Fruit fly (Drosophila melanogaster) whole organism, prepupa: ENCODE results near the gene Tusp.
A peak's percentile ranks its signal among the peaks of the same experiment; 100 is the strongest.

ENCODE experiments used
- Blimp-1 ChIP-seq: fragments of 200-800 bp; sonication (Bioruptor generic); optimal IDR thresholded peaks from 3 replicates; lab custom pipeline; 2017; ENCODE audit warnings: missing biosample characterization, missing genetic modification characterization, mild to moderate bottlenecking, moderate library complexity, missing genetic modification reagents
- CG11294 ChIP-seq: fragments of 200-800 bp; sonication (Bioruptor generic); IDR thresholded peaks from 2 replicates; pipeline ENCODE4 v1.3.6; 2022; ENCODE audit warnings: missing biosample characterization, missing genetic modification characterization
- CG11762 ChIP-seq: fragments of 200-800 bp; sonication (Bioruptor generic); optimal IDR thresholded peaks from 3 replicates; lab custom pipeline; 2016; ENCODE audit warnings: missing biosample characterization, missing genetic modification characterization; ENCODE audit not compliant: insufficient read depth
- CG11902 ChIP-seq: fragments of 200-800 bp; sonication (Bioruptor generic); optimal IDR thresholded peaks from 3 replicates; lab custom pipeline; 2016; ENCODE audit warnings: missing biosample characterization, missing genetic modification characterization
- CG15336 ChIP-seq: fragments of 200-800 bp; sonication (Bioruptor generic); IDR thresholded peaks from 2 replicates; pipeline ENCODE4 v1.3.6; 2022; ENCODE audit warnings: missing biosample characterization, missing genetic modification characterization
- CG1621 ChIP-seq: fragments of 200-800 bp; sonication (Bioruptor generic); optimal IDR thresholded peaks from 3 replicates; lab custom pipeline; 2018; ENCODE audit warnings: missing biosample characterization, mild to moderate bottlenecking, missing genetic modification characterization
- CG32006 ChIP-seq: fragments of 200-800 bp; sonication (Bioruptor generic); optimal IDR thresholded peaks from 3 replicates; lab custom pipeline; 2017; ENCODE audit warnings: missing biosample characterization, mild to moderate bottlenecking, missing genetic modification characterization
- CG3919 ChIP-seq: fragments of 200-800 bp; sonication (Bioruptor generic); optimal IDR thresholded peaks from 3 replicates; lab custom pipeline; 2016; ENCODE audit warnings: missing biosample characterization, missing genetic modification characterization
- CG4318 ChIP-seq: fragments of 200-800 bp; sonication (Bioruptor generic); optimal IDR thresholded peaks from 3 replicates; lab custom pipeline; 2017; ENCODE audit warnings: missing biosample characterization, mild to moderate bottlenecking, missing genetic modification characterization
- CG6163 ChIP-seq: fragments of 200-800 bp; sonication (Bioruptor generic); IDR thresholded peaks from 3 replicates; pipeline ENCODE4 v1.3.6; 2022; ENCODE audit warnings: missing biosample characterization, missing genetic modification characterization
- CG6276 ChIP-seq: fragments of 200-800 bp; sonication (Bioruptor generic); optimal IDR thresholded peaks from 2 replicates; lab custom pipeline; 2017; ENCODE audit warnings: missing biosample characterization, mild to moderate bottlenecking, missing genetic modification characterization
- CG6792 ChIP-seq: fragments of 200-800 bp; sonication (Bioruptor generic); optimal IDR thresholded peaks from 3 replicates; lab custom pipeline; 2016; ENCODE audit warnings: missing biosample characterization, missing genetic modification characterization
- CG6808 ChIP-seq: fragments of 200-800 bp; sonication (Bioruptor generic); optimal IDR thresholded peaks from 3 replicates; lab custom pipeline; 2017; ENCODE audit warnings: missing biosample characterization, missing genetic modification characterization, mild to moderate bottlenecking, moderate library complexity, missing genetic modification reagents
- CG6854 ChIP-seq: fragments of 200-800 bp; sonication (Bioruptor generic); optimal IDR thresholded peaks from 2 replicates; lab custom pipeline; 2017; ENCODE audit warnings: missing biosample characterization, mild to moderate bottlenecking, missing genetic modification characterization
- CG7368 ChIP-seq: fragments of 200-800 bp; sonication (Bioruptor generic); optimal IDR thresholded peaks from 3 replicates; lab custom pipeline; 2016; ENCODE audit warnings: missing biosample characterization, missing genetic modification characterization
- CG8119 ChIP-seq: fragments of 200-800 bp; sonication (Bioruptor generic); IDR thresholded peaks from 3 replicates; pipeline ENCODE4 v1.3.6; 2022; ENCODE audit warnings: missing biosample characterization, missing genetic modification characterization
- CG8319 ChIP-seq: fragments of 200-800 bp; sonication (Bioruptor generic); optimal IDR thresholded peaks from 3 replicates; lab custom pipeline; 2016; ENCODE audit warnings: missing biosample characterization, missing genetic modification characterization
- CG8632 ChIP-seq: fragments of 200-800 bp; sonication (Bioruptor generic); optimal IDR thresholded peaks from 3 replicates; lab custom pipeline; 2016; ENCODE audit warnings: missing biosample characterization, missing genetic modification characterization
- Eip75B ChIP-seq: fragments of 200-800 bp; sonication (Bioruptor generic); optimal IDR thresholded peaks from 3 replicates; lab custom pipeline; 2016; ENCODE audit warnings: missing biosample characterization, missing genetic modification characterization
- Eip78C ChIP-seq: fragments of 200-800 bp; sonication (Bioruptor generic); peaks from one replicate; lab custom pipeline; 2016; ENCODE audit warnings: missing biosample characterization, missing genetic modification characterization
- Eip93F ChIP-seq: fragments of 200-800 bp; sonication (Bioruptor generic); optimal IDR thresholded peaks from 2 replicates; lab custom pipeline; 2016; ENCODE audit warnings: missing biosample characterization, mild to moderate bottlenecking, missing genetic modification characterization
- Ets21C ChIP-seq: fragments of 200-800 bp; sonication (Bioruptor generic); optimal IDR thresholded peaks from 3 replicates; lab custom pipeline; 2016; ENCODE audit warnings: missing biosample characterization, missing genetic modification characterization
- Ets96B ChIP-seq: fragments of 200-800 bp; optimal IDR thresholded peaks from 2 replicates; lab custom pipeline; 2019; ENCODE audit warnings: missing biosample characterization, mild to moderate bottlenecking, missing genetic modification characterization, moderate library complexity
- Gug ChIP-seq: fragments of 200-800 bp; sonication (Bioruptor generic); IDR thresholded peaks from 2 replicates; pipeline ENCODE4 v1.3.6; 2022; ENCODE audit warnings: missing biosample characterization, missing genetic modification characterization
- Hr39 ChIP-seq: fragments of 200-800 bp; sonication (Bioruptor generic); optimal IDR thresholded peaks from 2 replicates; lab custom pipeline; 2016; ENCODE audit warnings: missing biosample characterization, missing genetic modification characterization
- Hr4 ChIP-seq: fragments of 200-800 bp; sonication (Bioruptor generic); optimal IDR thresholded peaks from 3 replicates; lab custom pipeline; 2016; ENCODE audit warnings: missing biosample characterization, missing genetic modification characterization
- Lpt ChIP-seq: fragments of 200-800 bp; sonication (Bioruptor generic); optimal IDR thresholded peaks from 3 replicates; lab custom pipeline; 2016; ENCODE audit warnings: missing biosample characterization, missing genetic modification characterization
- OdsH ChIP-seq: fragments of 200-800 bp; sonication (Bioruptor generic); optimal IDR thresholded peaks from 3 replicates; lab custom pipeline; 2016; ENCODE audit warnings: missing biosample characterization, missing genetic modification characterization
- Sox14 ChIP-seq: fragments of 200-800 bp; sonication (Bioruptor generic); optimal IDR thresholded peaks from 3 replicates; lab custom pipeline; 2016; ENCODE audit warnings: missing biosample characterization, missing genetic modification characterization
- acj6 ChIP-seq: fragments of 200-800 bp; sonication (Bioruptor generic); optimal IDR thresholded peaks from 3 replicates; lab custom pipeline; 2016; ENCODE audit warnings: missing biosample characterization, missing genetic modification characterization
- eg ChIP-seq: fragments of 200-800 bp; sonication (Bioruptor generic); IDR thresholded peaks from 3 replicates; pipeline ENCODE4 v1.3.6; 2022; ENCODE audit warnings: missing biosample characterization, missing genetic modification characterization
- fd59A ChIP-seq: fragments of 200-800 bp; sonication (Bioruptor generic); optimal IDR thresholded peaks from 2 replicates; lab custom pipeline; 2017; ENCODE audit warnings: missing biosample characterization, mild to moderate bottlenecking, missing genetic modification characterization, missing genetic modification reagents
- lz ChIP-seq: fragments of 200-800 bp; sonication (Bioruptor generic); optimal IDR thresholded peaks from 3 replicates; lab custom pipeline; 2016; ENCODE audit warnings: missing biosample characterization, missing genetic modification characterization
- salr ChIP-seq, 2 experiments: fragments of 200-800 bp; sonication (Bioruptor generic); optimal IDR thresholded peaks; 3 replicates each; lab custom pipeline; 2016 to 2018; ENCODE audit warnings: missing biosample characterization in 2 of 2, missing genetic modification characterization in 2 of 2, mild to moderate bottlenecking in 1 of 2
- spab ChIP-seq: fragments of 200-800 bp; sonication (Bioruptor generic); optimal IDR thresholded peaks from 2 replicates; lab custom pipeline; 2017; ENCODE audit warnings: missing biosample characterization, mild to moderate bottlenecking, missing genetic modification characterization, missing genetic modification reagents
- ss ChIP-seq, 2 experiments: fragments of 200-800 bp; sonication (Bioruptor generic); optimal IDR thresholded peaks; 2 replicates in 1 of 2; 3 replicates in 1 of 2; lab custom pipeline; 2017 to 2018; ENCODE audit warnings: mild to moderate bottlenecking in 2 of 2, missing biosample characterization in 2 of 2, missing genetic modification characterization in 2 of 2, moderate library complexity in 1 of 2
- svp ChIP-seq: fragments of 200-800 bp; sonication (Bioruptor generic); peaks from one replicate; lab custom pipeline; 2016; ENCODE audit warnings: missing biosample characterization, missing genetic modification characterization

Tusp gene

dm6 chr3R:27597258-27597657 is 10.4 kb upstream of the Tusp start:
- TF ChIP-seq Eip78C (GFP tag; lab: Kevin White, UChicago) (peak; percentile 0), CG4318 (GFP tag; lab: Kevin White, UChicago) (no peak), Eip93F (GFP tag; lab: Kevin White, UChicago) (no peak), CG11902 (GFP tag; lab: Kevin White, UChicago) (no peak), CG11762 (GFP tag; lab: Kevin White, UChicago) (no peak), Hr39 (GFP tag; lab: Kevin White, UChicago) (no peak), spab (GFP tag; lab: Kevin White, UChicago) (no peak), Ets96B (tag; lab: Kevin White, UChicago) (no peak), Blimp-1 (GFP tag; lab: Kevin White, UChicago) (peak; percentile 98), CG6808 (GFP tag; lab: Kevin White, UChicago) (no peak), Ets21C (GFP tag; lab: Kevin White, UChicago) (no peak), lz (GFP tag; lab: Kevin White, UChicago) (no peak), CG7368 (no peak), CG8632 (no peak), Eip75B (peak; percentile 45), OdsH (no peak), CG32006 (GFP tag; lab: Kevin White, UChicago) (peak; percentile 13), Lpt (GFP tag; lab: Kevin White, UChicago) (no peak), CG6792 (GFP tag; lab: Kevin White, UChicago) (no peak), svp (peak; percentile 47), ss (GFP tag; optimal IDR thresholded peaks at IDR 0.05; lab: Kevin White, UChicago) (no peak), eg (GFP tag; lab: Robert Waterston, UW) (no peak), CG3919 (GFP tag; lab: Kevin White, UChicago) (no peak), CG6163 (GFP tag; lab: Robert Waterston, UW) (no peak), CG6854 (GFP tag; lab: Kevin White, UChicago) (peak; percentile 72), CG8319 (no peak), CG1621 (tag; lab: Kevin White, UChicago) (no peak), fd59A (no peak), Gug (no peak), acj6 (no peak)

- TF ChIP-seq Sox14 (GFP tag; lab: Kevin White, UChicago) (peak; percentile 23), Eip78C (GFP tag; lab: Kevin White, UChicago) (peak; percentile 77), CG32006 (GFP tag; lab: Kevin White, UChicago) (peak; percentile 23), CG6276 (no peak), Hr4 (peak; percentile 20), CG1621 (tag; lab: Kevin White, UChicago) (no peak), CG15336 (GFP tag; lab: Robert Waterston, UW) (peak; percentile 44; the same call in 1 of the 2 replicates), CG11902 (GFP tag; lab: Kevin White, UChicago) (no peak), CG8119 (GFP tag; lab: Robert Waterston, UW) (0 out of 3 replicates have a peak, but pooled peaks have one; percentile 27), CG6163 (GFP tag; lab: Robert Waterston, UW) (0 out of 3 replicates have a peak, but pooled peaks have one; percentile 32), svp (peak; percentile 90), salr (GFP tag; optimal IDR thresholded peaks at IDR 0.05; lab: Kevin White, UChicago) (no peak), Gug (0 out of 2 replicates have a peak, but pooled peaks have one; percentile 8), eg (GFP tag; lab: Robert Waterston, UW) (0 out of 3 replicates have a peak, but pooled peaks have one; percentile 52), spab (GFP tag; lab: Kevin White, UChicago) (no peak), CG11294 (GFP tag; lab: Robert Waterston, UW) (peak; percentile 28; the same call in 1 of the 2 replicates)
- TF ChIP-seq, all 60 proteins: peak for 11
These were observed 4.0 kb upstream of the Tusp start for dm6 chr3R:27603671-27604070.
